Fruit fly (Drosophila melanogaster) whole organism, wandering third instar larva: Measurements from ENCODE around the gene CSN6.
A peak's percentile ranks its signal among the peaks of the same experiment; 100 is the strongest.

ENCODE experiments used
- Abd-B ChIP-seq: fragments of >200 bp; optimal IDR thresholded peaks from 2 replicates; lab custom pipeline; 2017; ENCODE audit warnings: missing biosample characterization, missing genetic modification characterization
- CG9705 ChIP-seq: fragments of 200-800 bp; sonication (Bioruptor generic); optimal IDR thresholded peaks from 2 replicates; lab custom pipeline; 2018; ENCODE audit warnings: missing biosample characterization, mild to moderate bottlenecking, missing genetic modification characterization
- CrebA ChIP-seq: fragments of 200-800 bp; sonication (Bioruptor generic); optimal IDR thresholded peaks from 2 replicates; lab custom pipeline; 2016; ENCODE audit warnings: missing biosample characterization, mild to moderate bottlenecking, missing genetic modification characterization, borderline replicate concordance
- Dfd ChIP-seq: fragments of >200 bp; optimal IDR thresholded peaks from 2 replicates; lab custom pipeline; 2017; ENCODE audit warnings: missing biosample characterization, missing genetic modification characterization
- Dif ChIP-seq: fragments of 200-275, 200-300 bp; sonication (Bioruptor generic); optimal IDR thresholded peaks from 2 replicates; lab custom pipeline; 2018; ENCODE audit warnings: missing biosample characterization, missing genetic modification characterization; ENCODE audit not compliant: partially characterized antibody
- GATAd ChIP-seq: sonication (Bioruptor generic); optimal IDR thresholded peaks from 2 replicates; lab custom pipeline; 2016; ENCODE audit warnings: missing biosample characterization, missing genetic modification characterization
- HLH106 ChIP-seq: fragments of 200-800 bp; optimal IDR thresholded peaks from 3 replicates; lab custom pipeline; 2019; ENCODE audit warnings: missing biosample characterization, mild to moderate bottlenecking, missing genetic modification characterization, moderate library complexity
- Hnf4 ChIP-seq: fragments of 200-800 bp; sonication (Bioruptor generic); optimal IDR thresholded peaks from 2 replicates; lab custom pipeline; 2016; ENCODE audit warnings: missing biosample characterization, mild to moderate bottlenecking, missing genetic modification characterization
- Hr78 ChIP-seq: fragments of >200 bp; optimal IDR thresholded peaks from 2 replicates; lab custom pipeline; 2017; ENCODE audit warnings: missing biosample characterization, missing genetic modification characterization
- Jra ChIP-seq: sonication (Bioruptor generic); optimal IDR thresholded peaks from 2 replicates; lab custom pipeline; 2016; ENCODE audit warnings: missing biosample characterization, missing genetic modification characterization
- Myc ChIP-seq: fragments of >200 bp; optimal IDR thresholded peaks from 2 replicates; lab custom pipeline; 2017
- N ChIP-seq: fragments of >200 bp; optimal IDR thresholded peaks from 2 replicates; lab custom pipeline; 2018; ENCODE audit warnings: missing biosample characterization, missing external identifiers, missing genetic modification characterization
- Rel ChIP-seq, 2 experiments: fragments of 200-800 bp; sonication (Bioruptor generic) in 1 of 2; optimal IDR thresholded peaks; 2 replicates in 1 of 2; 3 replicates in 1 of 2; lab custom pipeline; 2016 to 2019; ENCODE audit warnings: mild to moderate bottlenecking in 2 of 2, missing biosample characterization in 2 of 2, missing genetic modification characterization in 2 of 2, moderate library complexity in 1 of 2
- Sp1 ChIP-seq: fragments of 200-800 bp; sonication (Bioruptor generic); optimal IDR thresholded peaks from 3 replicates; lab custom pipeline; 2019; ENCODE audit warnings: missing biosample characterization, mild to moderate bottlenecking, missing genetic modification characterization, moderate library complexity
- Vsx2 ChIP-seq: fragments of 200-300, 225-300 bp; sonication (Bioruptor generic); optimal IDR thresholded peaks from 2 replicates; lab custom pipeline; 2018; ENCODE audit warnings: missing biosample characterization, missing genetic modification characterization; ENCODE audit not compliant: partially characterized antibody
- br ChIP-seq: fragments of 200-800 bp; sonication (Bioruptor generic); optimal IDR thresholded peaks from 2 replicates; lab custom pipeline; 2016; ENCODE audit warnings: missing biosample characterization, missing genetic modification characterization
- brk ChIP-seq: fragments of 200-800 bp; sonication (Bioruptor generic); optimal IDR thresholded peaks from 2 replicates; lab custom pipeline; 2016; ENCODE audit warnings: missing biosample characterization, mild to moderate bottlenecking, missing genetic modification characterization
- dl ChIP-seq, 2 experiments: fragments of 175-275, 200-275 bp in 1 of 2; fragments of 200-275 bp in 1 of 2; sonication (Bioruptor generic); optimal IDR thresholded peaks; lab custom pipeline; 2018; ENCODE audit warnings: mild to moderate bottlenecking in 2 of 2, missing biosample characterization in 2 of 2, missing genetic modification characterization in 2 of 2, moderate library complexity in 2 of 2; ENCODE audit not compliant: partially characterized antibody in 2 of 2, insufficient read depth in 1 of 2
- dmrt93B ChIP-seq: fragments of 200-800 bp; sonication (Bioruptor generic); optimal IDR thresholded peaks from 2 replicates; lab custom pipeline; 2018; ENCODE audit warnings: missing biosample characterization, mild to moderate bottlenecking, missing genetic modification characterization
- dsf ChIP-seq: sonication (Bioruptor generic); optimal IDR thresholded peaks from 2 replicates; lab custom pipeline; 2016; ENCODE audit warnings: missing biosample characterization, missing genetic modification characterization, borderline replicate concordance
- foxo ChIP-seq, 2 experiments: fragments of 200-800 bp; sonication (Bioruptor generic); optimal IDR thresholded peaks; 2 replicates in 1 of 2; 3 replicates in 1 of 2; lab custom pipeline; 2016 to 2017; ENCODE audit warnings: missing biosample characterization in 2 of 2, missing genetic modification characterization in 2 of 2
- fru ChIP-seq: fragments of 200-800 bp; sonication (Bioruptor generic); optimal IDR thresholded peaks from 3 replicates; lab custom pipeline; 2016; ENCODE audit warnings: missing biosample characterization, mild to moderate bottlenecking, missing genetic modification characterization
- jim ChIP-seq: fragments of 175-275, 200-325 bp; sonication (Bioruptor generic); optimal IDR thresholded peaks from 2 replicates; lab custom pipeline; 2016; ENCODE audit warnings: missing biosample characterization, mild to moderate bottlenecking, missing genetic modification characterization
- lola ChIP-seq: fragments of >200 bp; optimal IDR thresholded peaks from 2 replicates; lab custom pipeline; 2017; ENCODE audit warnings: missing biosample characterization, missing genetic modification characterization
- psq ChIP-seq: fragments of 200-800 bp; sonication (Bioruptor generic); optimal IDR thresholded peaks from 3 replicates; lab custom pipeline; 2017; ENCODE audit warnings: missing biosample characterization, mild to moderate bottlenecking, missing genetic modification characterization, moderate library complexity
- rgr ChIP-seq: fragments of 200-800 bp; sonication (Bioruptor generic); optimal IDR thresholded peaks from 3 replicates; lab custom pipeline; 2016; ENCODE audit warnings: missing biosample characterization, mild to moderate bottlenecking, missing genetic modification characterization
- sv ChIP-seq: fragments of 200-800 bp; sonication (Bioruptor generic); optimal IDR thresholded peaks from 3 replicates; lab custom pipeline; 2016; ENCODE audit warnings: missing biosample characterization, missing genetic modification characterization
- tai ChIP-seq: sonication (Bioruptor generic); optimal IDR thresholded peaks from 2 replicates; lab custom pipeline; 2016; ENCODE audit warnings: missing biosample characterization, missing genetic modification characterization
- usp ChIP-seq: fragments of >200 bp; optimal IDR thresholded peaks from 2 replicates; lab custom pipeline; 2017; ENCODE audit warnings: missing biosample characterization, missing genetic modification characterization
- woc ChIP-seq: sonication (Bioruptor generic); optimal IDR thresholded peaks from 2 replicates; lab custom pipeline; 2016; ENCODE audit warnings: missing biosample characterization, mild to moderate bottlenecking, missing genetic modification characterization

The CSN6 gene

dm6 chr3R:22594257-22594656 lies 13.7 kb downstream of the CSN6 start:
- no peak for TF ChIP-seq fru
- no peak for TF ChIP-seq Dif (GFP tag; lab: Kevin White, UChicago)
- TF ChIP-seq Jra (GFP tag; lab: Kevin White, UChicago), result no peak
- TF ChIP-seq CG9705 (GFP tag; lab: Kevin White, UChicago), result no peak
- no peak for TF ChIP-seq Vsx2 (GFP tag; lab: Kevin White, UChicago)
- TF ChIP-seq Rel (GFP tag; optimal IDR thresholded peaks at IDR 0.05; lab: Kevin White, UChicago), result no peak
- no peak for TF ChIP-seq Rel (tag; optimal IDR thresholded peaks at IDR 0.05; lab: Kevin White, UChicago)
- no peak for TF ChIP-seq brk
- TF ChIP-seq Hnf4, result no peak
- TF ChIP-seq Myc, result no peak
- no peak for TF ChIP-seq CrebA (GFP tag; lab: Kevin White, UChicago)
- TF ChIP-seq N, result no peak
- TF ChIP-seq woc (GFP tag; lab: Kevin White, UChicago), result no peak
- TF ChIP-seq psq, result no peak
- no peak for TF ChIP-seq Abd-B (GFP tag; lab: Kevin White, UChicago)
- TF ChIP-seq, all 38 proteins: peak for 0

dm6 chr3R:22595293-22595868 lies 14.8 kb downstream of the CSN6 start:
- TF ChIP-seq dmrt93B (GFP tag; lab: Kevin White, UChicago) (no peak), dsf (GFP tag; lab: Kevin White, UChicago) (no peak), psq (no peak), br (GFP tag; lab: Kevin White, UChicago) (no peak), dl (GFP tag; optimal IDR thresholded peaks at IDR 0.05; lab: Kevin White, UChicago; ENCODE audit: insufficient read depth in 1 of 2, partially characterized antibody in 2 of 2) (no peak), Rel (GFP tag; optimal IDR thresholded peaks at IDR 0.05; lab: Kevin White, UChicago) (no peak), Rel (tag; optimal IDR thresholded peaks at IDR 0.05; lab: Kevin White, UChicago) (no peak), N (no peak), usp (no peak), fru (no peak), Sp1 (GFP tag; lab: Kevin White, UChicago) (no peak), jim (GFP tag; lab: Kevin White, UChicago) (no peak), CrebA (GFP tag; lab: Kevin White, UChicago) (no peak), rgr (no peak), Dif (GFP tag; lab: Kevin White, UChicago) (no peak), Jra (GFP tag; lab: Kevin White, UChicago) (no peak), foxo (GFP tag; optimal IDR thresholded peaks at IDR 0.05; lab: Kevin White, UChicago) (no peak)

- TF ChIP-seq Dif (GFP tag; lab: Kevin White, UChicago) (no peak), GATAd (no peak), Dfd (peak; percentile 54)
Measured at dm6 chr3R:22596450-22596849, 15.9 kb downstream of the CSN6 start.

dm6 chr3R:22597344-22597954 lies 16.9 kb downstream of the CSN6 start:
- TF ChIP-seq lola (no peak), HLH106 (tag; lab: Kevin White, UChicago) (peak; percentile 53)

- TF ChIP-seq rgr, result no peak
- no peak for TF ChIP-seq brk
- TF ChIP-seq tai (GFP tag; lab: Kevin White, UChicago), result no peak
- TF ChIP-seq Hr78 (GFP tag; lab: Kevin White, UChicago), result no peak
- no peak for TF ChIP-seq dl (GFP tag; optimal IDR thresholded peaks at IDR 0.05; lab: Kevin White, UChicago; ENCODE audit: insufficient read depth in 1 of 2, partially characterized antibody in 2 of 2)
- TF ChIP-seq Sp1 (GFP tag; lab: Kevin White, UChicago), result no peak
- no peak for TF ChIP-seq sv (GFP tag; lab: Kevin White, UChicago)
- TF ChIP-seq jim (GFP tag; lab: Kevin White, UChicago), result no peak
- TF ChIP-seq psq, result no peak
- no peak for TF ChIP-seq br (GFP tag; lab: Kevin White, UChicago)
- TF ChIP-seq Dfd, result no peak
Measured at dm6 chr3R:22598759-22599158, 18.2 kb downstream of the CSN6 start.
